Worm (Caenorhabditis elegans) whole organism, L3 larva: ENCODE data around the gene scl-25.

Source experiments
- nhr-77 ChIP-seq: fragments of 150-350 bp; optimal IDR thresholded peaks from 2 replicates; lab custom pipeline; 2014; ENCODE audit warnings: missing biosample characterization, missing genetic modification characterization
- skn-1 ChIP-seq: fragments of 150-350 bp; optimal IDR thresholded peaks from 2 replicates; lab custom pipeline; 2014; ENCODE audit warnings: missing biosample characterization, missing genetic modification characterization
- zag-1 ChIP-seq: fragments of 150-350 bp; optimal IDR thresholded peaks from 2 replicates; lab custom pipeline; 2014; ENCODE audit warnings: missing biosample characterization, missing genetic modification characterization

DNA sequence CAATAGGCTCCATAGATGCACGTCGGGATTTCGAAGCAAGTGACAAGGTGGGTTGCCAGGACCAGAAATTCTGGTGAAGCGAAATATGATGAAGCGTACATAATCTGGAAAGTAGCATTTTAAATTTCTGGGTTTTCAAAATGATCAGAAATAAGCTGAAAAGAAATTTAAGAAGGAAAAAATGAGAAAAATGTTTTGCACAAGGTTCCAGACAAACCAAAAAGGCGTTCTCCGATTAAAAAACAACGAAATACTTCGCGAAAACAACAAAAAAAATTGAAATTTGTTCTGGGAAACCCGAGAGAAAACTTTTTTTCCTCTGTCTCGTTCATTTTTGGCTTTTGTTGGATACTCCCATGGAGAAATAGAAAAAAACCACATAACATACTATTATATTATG lies 2.2 kb upstream of the scl-25 start, which contains the start of gene srh-252:
- TF ChIP-seq skn-1 (tag; lab: Kevin White, UChicago) (no peak), nhr-77 (tag; lab: Kevin White, UChicago) (no peak), zag-1 (tag; lab: Kevin White, UChicago) (no peak)
